Fruit fly (Drosophila melanogaster) whole organism: ENCODE data around the gene CG13116.

Source experiments
- pan ChIP-seq: fragments of >200 bp; optimal IDR thresholded peaks from 2 replicates; lab custom pipeline; 2017
- psq ChIP-seq: fragments of >200 bp; optimal IDR thresholded peaks from 2 replicates; lab custom pipeline; 2017

- TF ChIP-seq pan (no peak), psq (lab: Kevin White, UChicago) (no peak)
Observed at dm6 chr2L:9777927-9778326, 48.2 kb downstream of the CG13116 start.
